Fruit fly (Drosophila melanogaster): ENCODE results near the gene Rrp40.

Rrp40 gene

DNA sequence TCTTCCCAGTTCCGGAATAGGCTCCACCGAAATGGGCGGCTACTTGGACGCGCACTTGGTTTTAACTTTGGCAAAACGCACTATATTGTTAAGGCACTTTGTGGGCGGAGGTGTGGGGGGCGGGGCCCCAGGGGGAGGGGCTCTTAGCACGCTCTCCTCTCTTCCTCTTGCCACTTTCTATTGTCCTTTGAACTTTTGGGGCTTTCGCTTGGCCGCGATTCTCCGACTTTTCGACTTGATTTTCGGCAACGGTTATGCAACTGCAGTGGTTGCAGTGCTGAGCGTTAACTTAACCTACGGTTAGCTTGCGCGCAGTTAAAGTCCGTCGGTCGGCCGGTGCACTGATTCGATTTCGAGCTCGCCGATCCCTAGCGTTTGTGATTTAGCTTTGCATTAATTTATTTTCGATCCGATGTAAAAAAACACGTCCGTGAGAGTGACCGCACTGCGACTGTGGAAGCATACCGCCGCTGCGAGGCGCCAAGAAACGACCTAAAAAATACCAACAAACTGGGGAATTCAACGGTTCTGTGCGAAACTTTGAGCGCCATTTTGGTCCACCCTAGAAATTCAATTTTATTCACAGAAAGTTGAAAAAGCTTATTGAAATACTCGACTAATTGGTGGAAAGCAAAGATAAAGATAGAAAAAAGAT, 4.5 kb upstream of the Rrp40 start, which contains the start of gene Rim2 (continued):
- TF ChIP-seq so (GFP tag; IDR thresholded peaks at IDR 0.05) = peak; percentile 13; the same call in 1 of the 3 replicates
- TF ChIP-seq nmo (GFP tag; optimal IDR thresholded peaks at IDR 0.05) = peak; percentile 54
- no peak for TF ChIP-seq CG17612 (GFP tag; IDR thresholded peaks at IDR 0.05)
- no peak for TF ChIP-seq CG1602 (GFP tag; optimal IDR thresholded peaks at IDR 0.05)
- TF ChIP-seq CG9797 (GFP tag; optimal IDR thresholded peaks at IDR 0.05) = peak; percentile 93
- TF ChIP-seq CG13296 (GFP tag; optimal IDR thresholded peaks at IDR 0.05) = peak; percentile 41
- TF ChIP-seq Sry-δ (GFP tag; optimal IDR thresholded peaks at IDR 0.05) = peak; percentile 65
- peak; percentile 18 for TF ChIP-seq CG18599 (GFP tag; optimal IDR thresholded peaks at IDR 0.05)
- no peak for TF ChIP-seq hbn (GFP tag; IDR thresholded peaks at IDR 0.05; ENCODE audit: partially characterized antibody)
- no peak for TF ChIP-seq CG9876 (GFP tag; optimal IDR thresholded peaks at IDR 0.05)
- TF ChIP-seq Dek (tag; optimal IDR thresholded peaks at IDR 0.05) = peak; percentile 12
- TF ChIP-seq ssp (GFP tag; IDR thresholded peaks at IDR 0.05) = no peak
- TF ChIP-seq Optix (GFP tag; IDR thresholded peaks at IDR 0.05) = no peak
- TF ChIP-seq nau (GFP tag; optimal IDR thresholded peaks at IDR 0.05) = no peak
- no peak for TF ChIP-seq CG43689 (GFP tag; IDR thresholded peaks at IDR 0.05)
- TF ChIP-seq CG11723 (GFP tag; optimal IDR thresholded peaks at IDR 0.05) = no peak
- TF ChIP-seq fd3F (GFP tag; optimal IDR thresholded peaks at IDR 0.05) = no peak
- peak; percentile 86 for TF ChIP-seq phol (tag; optimal IDR thresholded peaks at IDR 0.05)
- no peak for TF ChIP-seq CG15269 (tag; optimal IDR thresholded peaks at IDR 0.05)
- TF ChIP-seq fd64A (GFP tag; optimal IDR thresholded peaks at IDR 0.05) = no peak
- peak; percentile 39 for TF ChIP-seq mirr (GFP tag; optimal IDR thresholded peaks at IDR 0.05)
- no peak for TF ChIP-seq Hand (GFP tag; optimal IDR thresholded peaks at IDR 0.05)
- no peak for TF ChIP-seq wek (GFP tag; optimal IDR thresholded peaks at IDR 0.05)
- TF ChIP-seq dimm (GFP tag; IDR thresholded peaks at IDR 0.05) = no peak
- no peak for TF ChIP-seq CG1647 (GFP tag; optimal IDR thresholded peaks at IDR 0.05)
- no peak for TF ChIP-seq Six4 (GFP tag; optimal IDR thresholded peaks at IDR 0.05)
- no peak for TF ChIP-seq cato (GFP tag; optimal IDR thresholded peaks at IDR 0.05; ENCODE audit: borderline replicate concordance)
- TF ChIP-seq CG18764 (GFP tag; optimal IDR thresholded peaks at IDR 0.05) = no peak
- no peak for TF ChIP-seq CG17912 (GFP tag; optimal IDR thresholded peaks at IDR 0.05)
- no peak; the same call in 1 of the 2 replicates for TF ChIP-seq Drgx (GFP tag; IDR thresholded peaks at IDR 0.05)
- TF ChIP-seq seq (GFP tag; IDR thresholded peaks at IDR 0.05) = peak; percentile 7; the same call in 1 of the 2 replicates
- TF ChIP-seq CG4404 (GFP tag; IDR thresholded peaks at IDR 0.05) = no peak
- TF ChIP-seq dan (GFP tag; IDR thresholded peaks at IDR 0.05) = no peak
- TF ChIP-seq jumu (GFP tag; optimal IDR thresholded peaks at IDR 0.05) = peak; percentile 16
- TF ChIP-seq pita (GFP tag; optimal IDR thresholded peaks at IDR 0.05) = peak; percentile 44
- no peak for TF ChIP-seq yki (optimal IDR thresholded peaks at IDR 0.05)
- no peak for TF ChIP-seq Vsx1 (GFP tag; optimal IDR thresholded peaks at IDR 0.05)
- TF ChIP-seq CG33213 (GFP tag; optimal IDR thresholded peaks at IDR 0.05) = peak; percentile 80
- no peak for TF ChIP-seq CG12104 (GFP tag; optimal IDR thresholded peaks at IDR 0.05)
- TF ChIP-seq CG10321 (GFP tag; IDR thresholded peaks at IDR 0.05) = 0 out of 2 replicates have a peak, but pooled peaks have one; percentile 13
- no peak for TF ChIP-seq toy (GFP tag; IDR thresholded peaks at IDR 0.05)
- TF ChIP-seq CG3726 (GFP tag; IDR thresholded peaks at IDR 0.05) = no peak
- TF ChIP-seq tin (GFP tag; optimal IDR thresholded peaks at IDR 0.05) = no peak
- TF ChIP-seq CG4360 (GFP tag; IDR thresholded peaks at IDR 0.05) = peak; percentile 22; the same call in 1 of the 2 replicates
- no peak for TF ChIP-seq D19B (GFP tag; optimal IDR thresholded peaks at IDR 0.05)
- TF ChIP-seq NFAT (GFP tag; IDR thresholded peaks at IDR 0.05) = no peak
- TF ChIP-seq CG32532 (GFP tag; IDR thresholded peaks at IDR 0.05) = no peak
- TF ChIP-seq CG6854 (GFP tag; optimal IDR thresholded peaks at IDR 0.05) = no peak
- no peak for TF ChIP-seq sug (tag; optimal IDR thresholded peaks at IDR 0.05)
- TF ChIP-seq CG8944 (GFP tag; optimal IDR thresholded peaks at IDR 0.05) = no peak
- peak; percentile 98 for TF ChIP-seq CG15601 (tag; optimal IDR thresholded peaks at IDR 0.05)

Measured in whole organism, embryonic.